Worm (Caenorhabditis elegans) whole organism, mixed stage, embryonic: ENCODE measurements around the gene C34E7.3.

ENCODE experiments used
- M03D4.4 ChIP-seq: sonication (generic microtip); optimal IDR thresholded peaks from 2 replicates; lab custom pipeline; 2017; ENCODE audit warnings: mild to moderate bottlenecking, missing genetic modification characterization, missing compliant biosample characterization
- bed-3 ChIP-seq: fragments of 200-800 bp; sonication (Bioruptor generic); optimal IDR thresholded peaks from 3 replicates; lab custom pipeline; 2018; ENCODE audit warnings: mild to moderate bottlenecking, missing genetic modification characterization, moderate library complexity, missing compliant biosample characterization
- blmp-1 ChIP-seq: fragments of 150-350 bp; optimal IDR thresholded peaks from 2 replicates; lab custom pipeline; 2014; ENCODE audit warnings: missing biosample characterization, missing genetic modification characterization
- ceh-39 ChIP-seq: fragments of 150-350 bp; optimal IDR thresholded peaks from 2 replicates; lab custom pipeline; 2014; ENCODE audit warnings: missing biosample characterization, missing genetic modification characterization
- ceh-83 ChIP-seq: fragments of 200-800 bp; sonication (Bioruptor generic); optimal IDR thresholded peaks from 2 replicates; lab custom pipeline; 2018; ENCODE audit warnings: mild to moderate bottlenecking, missing genetic modification characterization, missing compliant biosample characterization
- ces-1 ChIP-seq: fragments of 150-350 bp; optimal IDR thresholded peaks from 2 replicates; lab custom pipeline; 2014; ENCODE audit warnings: missing biosample characterization, missing genetic modification reagents, missing genetic modification characterization
- cnd-1 ChIP-seq: fragments of 200-800 bp; sonication (Bioruptor generic); optimal IDR thresholded peaks from 2 replicates; lab custom pipeline; 2018; ENCODE audit warnings: mild to moderate bottlenecking, missing genetic modification characterization, missing compliant biosample characterization
- drap-1 ChIP-seq: fragments of 200-800 bp; sonication (Bioruptor generic); optimal IDR thresholded peaks from 3 replicates; lab custom pipeline; 2018; ENCODE audit warnings: mild to moderate bottlenecking, missing genetic modification characterization, missing compliant biosample characterization
- elt-3 ChIP-seq: fragments of 150-350 bp; optimal IDR thresholded peaks from 2 replicates; lab custom pipeline; 2014; ENCODE audit warnings: missing biosample characterization, missing genetic modification characterization
- ham-2 ChIP-seq: fragments of 200-800 bp; sonication (Bioruptor generic); optimal IDR thresholded peaks from 2 replicates; lab custom pipeline; 2018; ENCODE audit warnings: mild to moderate bottlenecking, missing genetic modification characterization, missing compliant biosample characterization
- hlh-1 ChIP-seq: fragments of 150-350 bp; optimal IDR thresholded peaks from 2 replicates; lab custom pipeline; 2014; ENCODE audit warnings: missing biosample characterization, missing genetic modification reagents, missing genetic modification characterization
- lin-13 ChIP-seq: fragments of 150-350 bp; optimal IDR thresholded peaks from 2 replicates; lab custom pipeline; 2014; ENCODE audit warnings: missing biosample characterization, missing genetic modification characterization
- lin-32 ChIP-seq: fragments of 200-800 bp; sonication (Bioruptor generic); optimal IDR thresholded peaks from 2 replicates; lab custom pipeline; 2018; ENCODE audit warnings: mild to moderate bottlenecking, missing genetic modification characterization, missing compliant biosample characterization
- lsy-2 ChIP-seq: fragments of 150-350 bp; optimal IDR thresholded peaks from 2 replicates; lab custom pipeline; 2014; ENCODE audit warnings: missing biosample characterization, missing genetic modification characterization
- mep-1 ChIP-seq: fragments of 150-350 bp; optimal IDR thresholded peaks from 2 replicates; lab custom pipeline; 2017; ENCODE audit warnings: missing biosample characterization, missing genetic modification reagents, missing genetic modification characterization, inconsistent platforms
- mls-2 ChIP-seq: sonication (generic microtip); optimal IDR thresholded peaks from 2 replicates; lab custom pipeline; 2016; ENCODE audit warnings: mild to moderate bottlenecking, missing genetic modification characterization, moderate library complexity, missing compliant biosample characterization
- nhr-2 ChIP-seq: fragments of 150-350 bp; optimal IDR thresholded peaks from 2 replicates; lab custom pipeline; 2014; ENCODE audit warnings: missing biosample characterization, missing genetic modification characterization
- nhr-237 ChIP-seq: fragments of 150-350 bp; optimal IDR thresholded peaks from 2 replicates; lab custom pipeline; 2014; ENCODE audit warnings: missing biosample characterization, missing genetic modification characterization
- nhr-28 ChIP-seq: fragments of 150-350 bp; optimal IDR thresholded peaks from 2 replicates; lab custom pipeline; 2014; ENCODE audit warnings: missing biosample characterization, missing genetic modification characterization
- nhr-76 ChIP-seq: sonication (generic microtip); optimal IDR thresholded peaks from 2 replicates; lab custom pipeline; 2017; ENCODE audit warnings: missing biosample characterization, missing genetic modification characterization
- pha-4 ChIP-seq: fragments of 150-350 bp; optimal IDR thresholded peaks from 2 replicates; lab custom pipeline; 2018; ENCODE audit warnings: missing biosample characterization, missing genetic modification reagents, missing genetic modification characterization
- sem-2 ChIP-seq: fragments of 200-800 bp; sonication (Bioruptor generic); optimal IDR thresholded peaks from 2 replicates; lab custom pipeline; 2018; ENCODE audit warnings: mild to moderate bottlenecking, missing genetic modification characterization, missing compliant biosample characterization
- snpc-4 ChIP-seq: fragments of 150-350 bp; optimal IDR thresholded peaks from 2 replicates; lab custom pipeline; 2014; ENCODE audit warnings: missing biosample characterization, missing genetic modification characterization
- tbx-8 ChIP-seq: fragments of 200-800 bp; sonication (Bioruptor generic); optimal IDR thresholded peaks from 2 replicates; lab custom pipeline; 2018; ENCODE audit warnings: mild to moderate bottlenecking, missing genetic modification characterization, moderate library complexity, missing compliant biosample characterization
- unc-120 ChIP-seq: sonication (generic microtip); optimal IDR thresholded peaks from 2 replicates; lab custom pipeline; 2017; ENCODE audit warnings: missing genetic modification characterization, missing compliant biosample characterization; ENCODE audit not compliant: poor library complexity, severe bottlenecking
- unc-39 ChIP-seq: fragments of 150-350 bp; optimal IDR thresholded peaks from 2 replicates; lab custom pipeline; 2014; ENCODE audit warnings: missing biosample characterization, missing genetic modification characterization
- unc-62 ChIP-seq: fragments of 150-350 bp; optimal IDR thresholded peaks from 2 replicates; lab custom pipeline; 2014; ENCODE audit warnings: missing biosample characterization, missing genetic modification reagents, missing genetic modification characterization
- ztf-11 ChIP-seq: fragments of 150-350 bp; optimal IDR thresholded peaks from 2 replicates; lab custom pipeline; 2014; ENCODE audit warnings: missing biosample characterization, missing genetic modification characterization

The C34E7.3 gene

ce11 chrX:12911235-12911634 is 18.8 kb upstream of the C34E7.3 start:
- no peak for TF ChIP-seq lsy-2 (tag; lab: Kevin White, UChicago)

- no peak for TF ChIP-seq snpc-4 (tag; lab: Kevin White, UChicago)
- no peak for TF ChIP-seq unc-39 (tag; lab: Kevin White, UChicago)
- TF ChIP-seq bed-3: no peak
- no peak for TF ChIP-seq M03D4.4 (tag; lab: Kevin White, UChicago)
- TF ChIP-seq unc-62 (GFP tag; lab: Kevin White, UChicago): peak; percentile 61
- TF ChIP-seq hlh-1 (tag; lab: Kevin White, UChicago): no peak
- TF ChIP-seq, all 35 proteins: peak for 1
Measured at ce11 chrX:12912435-12912834, 17.6 kb upstream of the C34E7.3 start.

DNA sequence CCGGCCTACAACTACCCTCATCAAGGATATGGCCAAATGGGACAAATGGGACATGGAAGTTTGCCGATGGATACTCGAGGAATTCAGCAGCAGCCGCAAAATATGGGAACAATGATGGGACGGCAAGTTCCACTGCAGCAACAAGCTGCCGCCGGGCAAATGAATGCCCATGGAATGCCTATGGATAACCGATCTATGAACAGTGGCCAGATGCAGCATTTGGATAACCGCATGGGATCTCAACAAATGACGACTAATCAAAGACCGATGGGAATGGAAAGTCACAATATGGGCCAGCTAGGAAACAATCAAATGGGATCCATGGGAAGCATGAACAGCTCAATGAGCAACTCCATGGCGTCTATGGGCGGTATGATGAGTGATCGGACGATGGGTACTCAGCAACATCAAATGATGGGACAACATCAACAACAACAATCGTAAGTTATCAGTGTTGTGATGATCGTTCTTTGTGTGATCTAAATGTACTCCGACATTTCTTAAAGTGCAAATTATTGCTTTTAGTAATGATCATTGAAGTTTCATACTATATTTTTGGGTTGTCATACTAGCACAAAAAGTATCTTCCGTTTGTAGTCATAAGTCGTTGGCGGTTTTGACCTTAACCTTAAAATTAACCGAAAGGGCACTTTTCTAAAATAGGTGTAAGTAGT is 16.5 kb upstream of the C34E7.3 start:
- TF ChIP-seq ham-2 (GFP tag; lab: Kevin White, UChicago) (no peak), nhr-237 (tag; lab: Kevin White, UChicago) (no peak), lsy-2 (tag; lab: Kevin White, UChicago) (no peak), nhr-28 (tag; lab: Kevin White, UChicago) (no peak), bed-3 (no peak), hlh-1 (tag; lab: Kevin White, UChicago) (no peak), lin-32 (GFP tag; lab: Kevin White, UChicago) (no peak), M03D4.4 (tag; lab: Kevin White, UChicago) (no peak), tbx-8 (no peak), blmp-1 (no peak), ces-1 (GFP tag; lab: Kevin White, UChicago) (no peak), lin-13 (tag; lab: Kevin White, UChicago) (no peak)

DNA sequence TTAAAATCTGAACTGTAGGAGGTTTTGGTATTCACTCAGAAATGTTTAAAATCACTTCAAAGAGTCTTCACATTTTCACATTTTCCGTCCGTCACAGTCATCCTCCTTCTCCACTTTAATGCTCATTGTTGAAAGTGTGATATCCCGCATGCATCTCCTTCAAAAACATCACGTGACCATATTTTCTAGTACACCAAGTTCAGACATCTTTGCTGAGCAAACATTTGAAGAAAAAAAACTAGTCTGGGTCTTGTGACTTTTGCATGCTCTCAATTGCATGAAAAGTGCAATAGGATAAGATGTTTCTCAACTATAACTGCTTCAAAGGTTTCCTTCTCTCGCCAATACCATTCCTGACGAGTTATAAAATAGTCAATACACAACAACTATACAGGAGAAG is 15.9 kb upstream of the C34E7.3 start:
- TF ChIP-seq pha-4 (tag; lab: Kevin White, UChicago) (no peak), nhr-2 (tag; lab: Kevin White, UChicago) (no peak), nhr-237 (tag; lab: Kevin White, UChicago) (no peak), lsy-2 (tag; lab: Kevin White, UChicago) (no peak), blmp-1 (no peak), lin-32 (GFP tag; lab: Kevin White, UChicago) (no peak)
- TF ChIP-seq, all 35 proteins: peak for 0

ce11 chrX:12915058-12915457 is 15.0 kb upstream of the C34E7.3 start:
- TF ChIP-seq unc-39 (tag; lab: Kevin White, UChicago): no peak
- TF ChIP-seq M03D4.4 (tag; lab: Kevin White, UChicago): no peak
- TF ChIP-seq nhr-76: no peak
- TF ChIP-seq unc-62 (GFP tag; lab: Kevin White, UChicago): no peak
- no peak for TF ChIP-seq cnd-1
- TF ChIP-seq lin-32 (GFP tag; lab: Kevin White, UChicago): no peak
- no peak for TF ChIP-seq lin-13 (tag; lab: Kevin White, UChicago)
- no peak for TF ChIP-seq mls-2
- no peak for TF ChIP-seq ztf-11 (tag; lab: Kevin White, UChicago)
- TF ChIP-seq hlh-1 (tag; lab: Kevin White, UChicago): no peak
- TF ChIP-seq mep-1 (tag; lab: Kevin White, UChicago): no peak
- no peak for TF ChIP-seq tbx-8
- no peak for TF ChIP-seq blmp-1
- no peak for TF ChIP-seq ceh-39 (tag; lab: Kevin White, UChicago)
- no peak for TF ChIP-seq elt-3
- TF ChIP-seq ceh-83 (GFP tag; lab: Kevin White, UChicago): no peak
- TF ChIP-seq unc-120 (tag; lab: Kevin White, UChicago): no peak
- no peak for TF ChIP-seq bed-3
- no peak for TF ChIP-seq drap-1 (GFP tag; lab: Kevin White, UChicago)
- no peak for TF ChIP-seq nhr-237 (tag; lab: Kevin White, UChicago)

DNA sequence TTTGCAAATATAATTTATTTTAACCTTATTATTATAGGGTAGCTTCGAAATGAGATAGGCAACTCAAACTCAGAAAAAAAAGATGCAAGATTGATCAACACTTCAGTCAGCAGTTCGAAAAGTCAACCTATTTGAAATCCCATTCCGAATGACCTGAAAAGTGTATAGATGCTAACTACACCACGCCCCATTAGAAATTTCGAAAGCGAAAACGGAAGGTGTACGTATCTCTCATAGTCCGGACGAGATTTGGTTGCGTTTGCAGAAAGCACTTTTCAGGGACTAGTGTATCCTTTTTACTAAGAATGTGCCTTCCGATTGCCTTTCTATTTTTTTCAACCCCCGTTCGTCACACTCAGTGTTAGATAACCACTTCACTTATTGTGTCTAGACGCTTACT is 14.4 kb upstream of the C34E7.3 start:
- no peak for TF ChIP-seq ham-2 (GFP tag; lab: Kevin White, UChicago)
- TF ChIP-seq sem-2 (GFP tag; lab: Kevin White, UChicago): no peak
- no peak for TF ChIP-seq lin-32 (GFP tag; lab: Kevin White, UChicago)
- no peak for TF ChIP-seq unc-39 (tag; lab: Kevin White, UChicago)
- no peak for TF ChIP-seq ceh-39 (tag; lab: Kevin White, UChicago)
